Worm (Caenorhabditis elegans) whole organism, L1 larva: Measurements from ENCODE around the gene B0252.8.

Experiments used
- fkh-8 ChIP-seq: sonication (generic microtip); optimal IDR thresholded peaks from 2 replicates; lab custom pipeline; 2016; ENCODE audit warnings: mild to moderate bottlenecking, missing genetic modification characterization, missing compliant biosample characterization
- fos-1 ChIP-seq: fragments of 150-350 bp; optimal IDR thresholded peaks from 2 replicates; lab custom pipeline; 2014; ENCODE audit warnings: missing biosample characterization, missing genetic modification characterization
- lin-13 ChIP-seq: fragments of 150-350 bp; optimal IDR thresholded peaks from 2 replicates; lab custom pipeline; 2014; ENCODE audit warnings: missing biosample characterization, missing genetic modification reagents, missing genetic modification characterization
- lir-3 ChIP-seq: sonication (generic microtip); optimal IDR thresholded peaks from 2 replicates; lab custom pipeline; 2016; ENCODE audit warnings: mild to moderate bottlenecking, missing genetic modification characterization, moderate library complexity, missing compliant biosample characterization; ENCODE audit not compliant: poor library complexity
- nhr-237 ChIP-seq: fragments of 150-350 bp; optimal IDR thresholded peaks from 2 replicates; lab custom pipeline; 2014; ENCODE audit warnings: missing biosample characterization, missing genetic modification characterization
- nhr-76 ChIP-seq: sonication (generic microtip); optimal IDR thresholded peaks from 2 replicates; lab custom pipeline; 2017; ENCODE audit warnings: missing biosample characterization, missing genetic modification characterization
- rnt-1 ChIP-seq: sonication (generic microtip); optimal IDR thresholded peaks from 2 replicates; lab custom pipeline; 2016; ENCODE audit warnings: mild to moderate bottlenecking, missing genetic modification characterization, moderate library complexity, missing compliant biosample characterization
- snpc-4 ChIP-seq: fragments of 150-350 bp; optimal IDR thresholded peaks from 2 replicates; lab custom pipeline; 2014; ENCODE audit warnings: missing biosample characterization, missing genetic modification characterization

DNA sequence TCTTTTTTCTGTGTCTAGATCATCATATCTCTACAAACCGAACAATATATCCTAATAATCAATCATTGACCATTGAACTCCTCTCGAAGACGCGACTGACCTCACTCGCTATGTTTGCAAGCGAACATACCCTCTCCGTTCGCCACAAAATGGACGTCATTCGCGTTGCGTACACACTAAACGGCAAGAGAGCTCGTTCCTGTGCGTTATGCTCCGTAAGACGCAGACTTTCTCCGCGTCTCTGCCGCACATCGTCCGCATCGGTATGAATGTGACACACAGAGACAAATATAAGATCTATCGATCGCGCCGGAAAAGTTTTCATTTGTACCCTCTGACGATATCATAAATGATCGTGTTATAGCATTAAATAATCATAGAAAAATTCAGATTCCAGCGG is 10.1 kb downstream of the B0252.8 start:
- TF ChIP-seq rnt-1 (no peak), fkh-8 (no peak), snpc-4 (no peak), lir-3 (tag; lab: Kevin White, UChicago) (no peak), lin-13 (GFP tag; lab: Kevin White, UChicago) (no peak), fos-1 (tag; lab: Kevin White, UChicago) (no peak), nhr-76 (tag; lab: Kevin White, UChicago) (no peak), nhr-237 (no peak)
